Fruit fly (Drosophila melanogaster): ENCODE data around the gene Reps.

Reps gene

DNA sequence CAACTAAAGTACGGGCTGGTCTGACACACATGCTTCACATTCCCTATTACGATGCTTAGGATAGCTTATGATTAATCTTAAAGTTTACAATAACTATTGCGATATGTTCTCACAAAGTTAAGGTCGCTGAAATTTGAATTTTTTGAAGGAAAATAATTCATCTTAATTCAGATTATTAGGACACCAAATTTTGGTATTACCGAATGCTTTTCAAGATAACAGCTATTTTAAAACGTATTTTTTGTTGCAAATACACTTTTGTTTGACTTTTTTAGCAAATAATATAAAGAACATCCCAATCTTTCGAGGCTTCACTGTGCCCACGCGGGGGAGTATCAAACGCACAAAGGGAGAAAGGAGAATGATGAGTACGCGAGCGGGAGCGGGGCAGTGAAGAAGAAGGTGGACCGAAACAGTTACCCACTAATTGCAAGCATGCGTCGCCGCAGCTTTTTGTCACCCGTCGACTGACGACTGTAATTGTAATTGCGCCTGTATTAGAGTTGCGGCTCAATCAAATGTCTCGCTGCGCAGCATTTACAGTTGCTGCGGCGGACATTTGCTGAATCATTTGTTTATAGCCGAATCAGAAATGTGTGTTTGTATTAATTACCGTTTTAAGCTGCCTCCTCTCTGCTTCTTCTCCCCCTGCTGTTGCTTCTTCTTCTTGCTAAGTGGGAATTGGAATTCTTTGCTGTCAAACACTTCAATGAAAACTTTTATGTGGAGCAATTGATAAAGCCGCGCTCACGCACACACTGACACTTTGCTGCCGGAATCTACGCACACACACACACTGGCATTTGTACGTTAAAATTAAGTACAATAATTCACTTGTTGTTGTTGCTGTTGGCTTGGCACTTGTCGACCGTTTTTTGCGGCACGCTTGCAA is 40.3 kb downstream of the Reps start (continued):
- TF ChIP-seq nerfin-2 (GFP tag; IDR thresholded peaks at IDR 0.05; ENCODE audit: partially characterized antibody): no peak
- TF ChIP-seq bsh (GFP tag; optimal IDR thresholded peaks at IDR 0.05): peak in 1 of 2 experiments; percentile 18
- peak; percentile 44; the same call in 1 of the 2 replicates for TF ChIP-seq Ptx1 (GFP tag; IDR thresholded peaks at IDR 0.05)
- TF ChIP-seq Rx (GFP tag; IDR thresholded peaks at IDR 0.05): no peak
- TF ChIP-seq CG6765 (GFP tag; optimal IDR thresholded peaks at IDR 0.05): no peak
- no peak for TF ChIP-seq dm (GFP tag; optimal IDR thresholded peaks at IDR 0.05)
- no peak for TF ChIP-seq Hr3 (GFP tag; optimal IDR thresholded peaks at IDR 0.05)
- no peak for TF ChIP-seq cato (GFP tag; optimal IDR thresholded peaks at IDR 0.05; ENCODE audit: borderline replicate concordance)
- no peak for TF ChIP-seq bbx (GFP tag; IDR thresholded peaks at IDR 0.05; ENCODE audit: partially characterized antibody)
- TF ChIP-seq CG11247 (GFP tag; IDR thresholded peaks at IDR 0.05): no peak
- TF ChIP-seq croc (GFP tag; conservative IDR thresholded peaks at IDR 0.05): no peak
- no peak for TF ChIP-seq CG5180 (GFP tag; optimal IDR thresholded peaks at IDR 0.05)
- no peak for TF ChIP-seq CG14050 (GFP tag; IDR thresholded peaks at IDR 0.05)
- no peak for TF ChIP-seq tna (GFP tag; IDR thresholded peaks at IDR 0.05; ENCODE audit: partially characterized antibody)
- TF ChIP-seq otp (GFP tag; IDR thresholded peaks at IDR 0.05): no peak
- TF ChIP-seq stwl (tag; optimal IDR thresholded peaks at IDR 0.05): no peak
- no peak for TF ChIP-seq CG34422 (GFP tag; IDR thresholded peaks at IDR 0.05)
- no peak for TF ChIP-seq peb (GFP tag; IDR thresholded peaks at IDR 0.05)
- TF ChIP-seq Dip3 (GFP tag; optimal IDR thresholded peaks at IDR 0.05): peak; percentile 62
- TF ChIP-seq CG30403 (GFP tag; optimal IDR thresholded peaks at IDR 0.05): no peak
- TF ChIP-seq CG17328 (GFP tag; IDR thresholded peaks at IDR 0.05): no peak
- TF ChIP-seq Optix (GFP tag; IDR thresholded peaks at IDR 0.05): no peak
- TF ChIP-seq sc (optimal IDR thresholded peaks at IDR 0.05): no peak
- TF ChIP-seq sc (GFP tag; optimal IDR thresholded peaks at IDR 0.05): no peak
- no peak for TF ChIP-seq CG8290 (GFP tag; optimal IDR thresholded peaks at IDR 0.05)
- no peak for TF ChIP-seq CG8290 (tag; optimal IDR thresholded peaks at IDR 0.05)
- TF ChIP-seq z (GFP tag; IDR thresholded peaks at IDR 0.05): no peak
- TF ChIP-seq lmd (GFP tag; IDR thresholded peaks at IDR 0.05): peak; percentile 34; the same call in 1 of the 2 replicates
- no peak for TF ChIP-seq vvl (GFP tag; IDR thresholded peaks at IDR 0.05)
- no peak for TF ChIP-seq Dbx (GFP tag; IDR thresholded peaks at IDR 0.05)
- peak; percentile 34; the same call in 1 of the 2 replicates for TF ChIP-seq sisA (GFP tag; IDR thresholded peaks at IDR 0.05)
- TF ChIP-seq Hey (tag; optimal IDR thresholded peaks at IDR 0.05): no peak
- no peak for TF ChIP-seq Dref (GFP tag; IDR thresholded peaks at IDR 0.05)
- TF ChIP-seq CG4328 (GFP tag; optimal IDR thresholded peaks at IDR 0.05): no peak
- TF ChIP-seq nmo (GFP tag; optimal IDR thresholded peaks at IDR 0.05): peak; percentile 24
- no peak for TF ChIP-seq crp (GFP tag; optimal IDR thresholded peaks at IDR 0.05)
- TF ChIP-seq CHES-1-like (GFP tag; optimal IDR thresholded peaks at IDR 0.05): no peak
- TF ChIP-seq CG10979 (tag; optimal IDR thresholded peaks at IDR 0.05): no peak
- no peak for TF ChIP-seq aop (GFP tag; IDR thresholded peaks at IDR 0.05)
- no peak for TF ChIP-seq bowl (GFP tag; IDR thresholded peaks at IDR 0.05)
- no peak for TF ChIP-seq CG15696 (tag; optimal IDR thresholded peaks at IDR 0.05)
- no peak for TF ChIP-seq CG6689 (GFP tag; IDR thresholded peaks at IDR 0.05)
- no peak for TF ChIP-seq CG13287 (GFP tag; IDR thresholded peaks at IDR 0.05; ENCODE audit: partially characterized antibody)
- TF ChIP-seq D19A (tag; optimal IDR thresholded peaks at IDR 0.05): no peak
- TF ChIP-seq CTCF (GFP tag; optimal IDR thresholded peaks at IDR 0.05): no peak
- no peak for TF ChIP-seq chinmo (GFP tag; IDR thresholded peaks at IDR 0.05; ENCODE audit: partially characterized antibody)
- no peak for TF ChIP-seq NK7.1 (GFP tag; optimal IDR thresholded peaks at IDR 0.05)
- no peak for TF ChIP-seq ash1 (GFP tag; optimal IDR thresholded peaks at IDR 0.05)
- no peak for TF ChIP-seq en (GFP tag; optimal IDR thresholded peaks at IDR 0.05)
- TF ChIP-seq al (GFP tag; IDR thresholded peaks at IDR 0.05): peak; percentile 24; the same call in 1 of the 2 replicates
- TF ChIP-seq pum (GFP tag; optimal IDR thresholded peaks at IDR 0.05): no peak

Data from whole organism, embryonic.